Fruit fly (Drosophila melanogaster) whole organism, embryonic: Measurements from ENCODE around the gene CG32026.

ENCODE experiments used
- Asciz ChIP-seq: fragments of 200-800 bp; sonication (Bioruptor generic); optimal IDR thresholded peaks from 2 replicates; lab custom pipeline; 2017; ENCODE audit warnings: missing biosample characterization, mild to moderate bottlenecking, missing genetic modification characterization, missing genetic modification reagents
- Atf-2 ChIP-seq: fragments of 200-800 bp; sonication (Bioruptor generic); optimal IDR thresholded peaks from 2 replicates; lab custom pipeline; 2016; ENCODE audit warnings: missing biosample characterization, missing genetic modification characterization
- CG10431 ChIP-seq: fragments of 200-800 bp; sonication (Bioruptor generic); optimal IDR thresholded peaks from 3 replicates; lab custom pipeline; 2018; ENCODE audit warnings: missing biosample characterization, mild to moderate bottlenecking, missing genetic modification characterization
- CG10543 ChIP-seq: fragments of 200-800 bp; sonication (Bioruptor generic); optimal IDR thresholded peaks from 3 replicates; lab custom pipeline; 2017; ENCODE audit warnings: missing biosample characterization, mild to moderate bottlenecking, missing genetic modification characterization, moderate library complexity
- CG12744 ChIP-seq: fragments of 200-800 bp; sonication (Bioruptor generic); optimal IDR thresholded peaks from 2 replicates; lab custom pipeline; 2016; ENCODE audit warnings: missing biosample characterization, missing genetic modification characterization
- CG13296 ChIP-seq: fragments of 200-800 bp; sonication (Bioruptor generic); optimal IDR thresholded peaks from 3 replicates; lab custom pipeline; 2018; ENCODE audit warnings: missing biosample characterization, mild to moderate bottlenecking, missing genetic modification characterization
- CG17568 ChIP-seq: fragments of 200-800 bp; sonication (Bioruptor generic); optimal IDR thresholded peaks from 2 replicates; lab custom pipeline; 2018; ENCODE audit warnings: missing biosample characterization, mild to moderate bottlenecking, missing genetic modification characterization, moderate library complexity
- CG17612 ChIP-seq: fragments of 200-800 bp; sonication (Bioruptor generic); IDR thresholded peaks from 2 replicates; pipeline ENCODE4 v1.3.6; 2022; ENCODE audit warnings: missing biosample characterization, missing genetic modification characterization
- CG2120 ChIP-seq: fragments of 200-800 bp; sonication (Bioruptor generic); optimal IDR thresholded peaks from 3 replicates; lab custom pipeline; 2016; ENCODE audit warnings: missing biosample characterization, missing genetic modification characterization
- CG2202 ChIP-seq: fragments of 200-800 bp; sonication (Bioruptor generic); optimal IDR thresholded peaks from 2 replicates; lab custom pipeline; 2018; ENCODE audit warnings: missing biosample characterization, mild to moderate bottlenecking, missing genetic modification characterization
- CG3065 ChIP-seq: fragments of 200-800 bp; sonication (Bioruptor generic); optimal IDR thresholded peaks from 2 replicates; lab custom pipeline; 2016; ENCODE audit warnings: missing biosample characterization, missing genetic modification characterization
- CG33557 ChIP-seq: fragments of 200-800 bp; sonication (Bioruptor generic); optimal IDR thresholded peaks from 2 replicates; lab custom pipeline; 2019; ENCODE audit warnings: missing biosample characterization, mild to moderate bottlenecking, missing genetic modification characterization, moderate library complexity
- CG34376 ChIP-seq: fragments of 200-800 bp; sonication (Bioruptor generic); optimal IDR thresholded peaks from 2 replicates; lab custom pipeline; 2018; ENCODE audit warnings: missing biosample characterization, mild to moderate bottlenecking, missing genetic modification characterization
- CG4424 ChIP-seq: fragments of 200-800 bp; sonication (Bioruptor generic); optimal IDR thresholded peaks from 3 replicates; lab custom pipeline; 2016; ENCODE audit warnings: missing biosample characterization, missing genetic modification characterization
- CG6654 ChIP-seq: fragments of 200-800 bp; sonication (Bioruptor generic); optimal IDR thresholded peaks from 2 replicates; lab custom pipeline; 2017; ENCODE audit warnings: missing biosample characterization, mild to moderate bottlenecking, missing genetic modification characterization
- CG6683 ChIP-seq: fragments of 200-800 bp; sonication (Bioruptor generic); optimal IDR thresholded peaks from 2 replicates; lab custom pipeline; 2017; ENCODE audit warnings: missing biosample characterization, mild to moderate bottlenecking, missing genetic modification characterization, missing genetic modification reagents
- CG6854 ChIP-seq: fragments of 200-800 bp; sonication (Bioruptor generic); optimal IDR thresholded peaks from 3 replicates; lab custom pipeline; 2017; ENCODE audit warnings: missing biosample characterization, mild to moderate bottlenecking, missing genetic modification characterization
- CG7271 ChIP-seq: fragments of 200-800 bp; sonication (Bioruptor generic); optimal IDR thresholded peaks from 2 replicates; lab custom pipeline; 2018; ENCODE audit warnings: missing biosample characterization, mild to moderate bottlenecking, missing genetic modification characterization, moderate library complexity
- CG7556 ChIP-seq: fragments of 200-800 bp; sonication (Bioruptor generic); optimal IDR thresholded peaks from 2 replicates; lab custom pipeline; 2017; ENCODE audit warnings: missing biosample characterization, mild to moderate bottlenecking, missing genetic modification characterization
- CG9609 ChIP-seq: fragments of 200-800 bp; sonication (Bioruptor generic); optimal IDR thresholded peaks from 3 replicates; lab custom pipeline; 2016; ENCODE audit warnings: missing biosample characterization, missing genetic modification characterization
- CG9727 ChIP-seq: fragments of 200-800 bp; sonication (Bioruptor generic); optimal IDR thresholded peaks from 3 replicates; lab custom pipeline; 2017; ENCODE audit warnings: missing biosample characterization, mild to moderate bottlenecking, missing genetic modification characterization
- D ChIP-seq, 2 experiments: fragments of 200-800 bp in 1 of 2; fragments of >200 bp in 1 of 2; sonication (Bioruptor generic) in 1 of 2; optimal IDR thresholded peaks; 2 replicates in 1 of 2; 3 replicates in 1 of 2; lab custom pipeline; 2017; ENCODE audit warnings: mild to moderate bottlenecking in 1 of 2, missing biosample characterization in 1 of 2, missing genetic modification characterization in 1 of 2, missing genetic modification reagents in 1 of 2
- Dp ChIP-seq: fragments of 200-800 bp; sonication (Bioruptor generic); optimal IDR thresholded peaks from 2 replicates; lab custom pipeline; 2018; ENCODE audit warnings: missing biosample characterization, mild to moderate bottlenecking, missing genetic modification characterization, moderate library complexity
- HLH54F ChIP-seq: fragments of 200-800 bp; sonication (Bioruptor generic); optimal IDR thresholded peaks from 3 replicates; lab custom pipeline; 2016; ENCODE audit warnings: missing biosample characterization, missing genetic modification characterization
- Hmr ChIP-seq: fragments of 200-800 bp; sonication (Bioruptor generic); optimal IDR thresholded peaks from 3 replicates; lab custom pipeline; 2017; ENCODE audit warnings: mild to moderate bottlenecking, missing biosample characterization, missing genetic modification reagents, missing genetic modification characterization
- Mad ChIP-seq: fragments of 200-800 bp; sonication (Bioruptor generic); optimal IDR thresholded peaks from 2 replicates; lab custom pipeline; 2016; ENCODE audit warnings: missing biosample characterization, missing genetic modification characterization
- Max ChIP-seq: fragments of 200-800 bp; sonication (Bioruptor generic); optimal IDR thresholded peaks from 2 replicates; lab custom pipeline; 2016; ENCODE audit warnings: missing biosample characterization, mild to moderate bottlenecking, missing genetic modification characterization
- Nf-YA ChIP-seq: fragments of 200-800 bp; sonication (Bioruptor generic); IDR thresholded peaks from 2 replicates; pipeline ENCODE4 v1.3.6; 2022; ENCODE audit warnings: missing biosample characterization, missing genetic modification characterization
- Rfx ChIP-seq: fragments of 200-800 bp; sonication (Bioruptor generic); IDR thresholded peaks from 2 replicates; pipeline ENCODE4 v1.3.6; 2022; ENCODE audit warnings: missing biosample characterization, missing genetic modification characterization
- Spps ChIP-seq: fragments of 200-800 bp; sonication (Bioruptor generic); optimal IDR thresholded peaks from 2 replicates; lab custom pipeline; 2018; ENCODE audit warnings: missing biosample characterization, mild to moderate bottlenecking, missing genetic modification characterization
- cato ChIP-seq: fragments of 200-800 bp; sonication (Bioruptor generic); optimal IDR thresholded peaks from 2 replicates; lab custom pipeline; 2016; ENCODE audit warnings: missing biosample characterization, missing genetic modification characterization, borderline replicate concordance
- dan ChIP-seq: fragments of 200-800 bp; sonication (Bioruptor generic); IDR thresholded peaks from 2 replicates; pipeline ENCODE4 v1.3.6; 2022; ENCODE audit warnings: missing biosample characterization, missing genetic modification characterization
- ewg ChIP-seq: fragments of 200-800 bp; sonication (Bioruptor generic); optimal IDR thresholded peaks from 3 replicates; lab custom pipeline; 2017; ENCODE audit warnings: mild to moderate bottlenecking, missing biosample characterization, missing genetic modification reagents, missing genetic modification characterization
- fd96Cb ChIP-seq: fragments of 200-800 bp; sonication (Bioruptor generic); optimal IDR thresholded peaks from 2 replicates; lab custom pipeline; 2018; ENCODE audit warnings: missing biosample characterization, mild to moderate bottlenecking, missing genetic modification characterization, moderate library complexity
- gcm2 ChIP-seq: fragments of 200-800 bp; sonication (Bioruptor generic); optimal IDR thresholded peaks from 2 replicates; lab custom pipeline; 2016; ENCODE audit warnings: missing biosample characterization, missing genetic modification characterization
- gem ChIP-seq: fragments of 200-800 bp; sonication (Bioruptor generic); optimal IDR thresholded peaks from 2 replicates; lab custom pipeline; 2019; ENCODE audit warnings: missing biosample characterization, mild to moderate bottlenecking, missing genetic modification characterization, moderate library complexity
- gfzf ChIP-seq: fragments of 200-800 bp; sonication (Bioruptor generic); optimal IDR thresholded peaks from 2 replicates; lab custom pipeline; 2016; ENCODE audit warnings: missing biosample characterization, mild to moderate bottlenecking, missing genetic modification characterization, moderate library complexity
- grn ChIP-seq: fragments of 200-800 bp; sonication (Bioruptor generic); optimal IDR thresholded peaks from 3 replicates; lab custom pipeline; 2017; ENCODE audit warnings: missing biosample characterization, missing genetic modification characterization
- gsb-n ChIP-seq: fragments of 200-800 bp; sonication (Bioruptor generic); optimal IDR thresholded peaks from 3 replicates; lab custom pipeline; 2018; ENCODE audit warnings: missing biosample characterization, mild to moderate bottlenecking, missing genetic modification characterization
- insv ChIP-seq, 2 experiments: fragments of 200-800 bp; sonication (Bioruptor generic); optimal IDR thresholded peaks; 3 replicates each; lab custom pipeline; 2016 to 2018; ENCODE audit warnings: missing biosample characterization in 2 of 2, missing genetic modification characterization in 2 of 2
- lilli ChIP-seq: fragments of 200-800 bp; sonication (Bioruptor generic); optimal IDR thresholded peaks from 3 replicates; lab custom pipeline; 2016; ENCODE audit warnings: missing biosample characterization, missing genetic modification characterization
- lmd ChIP-seq: fragments of 200-800 bp; sonication (Bioruptor generic); IDR thresholded peaks from 2 replicates; pipeline ENCODE4 v1.3.6; 2022; ENCODE audit warnings: missing biosample characterization, missing genetic modification characterization
- repo ChIP-seq: fragments of 200-800 bp; sonication (Bioruptor generic); optimal IDR thresholded peaks from 2 replicates; lab custom pipeline; 2016; ENCODE audit warnings: missing biosample characterization, missing genetic modification characterization
- scrt ChIP-seq: fragments of 200-800 bp; sonication (Bioruptor generic); optimal IDR thresholded peaks from 2 replicates; lab custom pipeline; 2018; ENCODE audit warnings: missing biosample characterization, mild to moderate bottlenecking, missing genetic modification characterization, moderate library complexity
- tin ChIP-seq: fragments of 200-800 bp; sonication (Bioruptor generic); optimal IDR thresholded peaks from 3 replicates; lab custom pipeline; 2016; ENCODE audit warnings: missing biosample characterization, missing genetic modification characterization
- twi ChIP-seq: fragments of 200-800 bp; optimal IDR thresholded peaks from 2 replicates; lab custom pipeline; 2019; ENCODE audit warnings: missing biosample characterization, mild to moderate bottlenecking, missing genetic modification characterization, moderate library complexity
- tx ChIP-seq: fragments of 200-800 bp; sonication (Bioruptor generic); optimal IDR thresholded peaks from 2 replicates; lab custom pipeline; 2016; ENCODE audit warnings: missing biosample characterization, missing genetic modification characterization
- vvl ChIP-seq: fragments of 200-800 bp; sonication (Bioruptor generic); IDR thresholded peaks from 2 replicates; pipeline ENCODE4 v1.3.6; 2022; ENCODE audit warnings: missing biosample characterization, missing genetic modification characterization
- wdn ChIP-seq: fragments of 200-800 bp; sonication (Bioruptor generic); IDR thresholded peaks from 2 replicates; pipeline ENCODE4 v1.3.6; 2022; ENCODE audit warnings: missing biosample characterization, missing genetic modification characterization

Gene CG32026

DNA sequence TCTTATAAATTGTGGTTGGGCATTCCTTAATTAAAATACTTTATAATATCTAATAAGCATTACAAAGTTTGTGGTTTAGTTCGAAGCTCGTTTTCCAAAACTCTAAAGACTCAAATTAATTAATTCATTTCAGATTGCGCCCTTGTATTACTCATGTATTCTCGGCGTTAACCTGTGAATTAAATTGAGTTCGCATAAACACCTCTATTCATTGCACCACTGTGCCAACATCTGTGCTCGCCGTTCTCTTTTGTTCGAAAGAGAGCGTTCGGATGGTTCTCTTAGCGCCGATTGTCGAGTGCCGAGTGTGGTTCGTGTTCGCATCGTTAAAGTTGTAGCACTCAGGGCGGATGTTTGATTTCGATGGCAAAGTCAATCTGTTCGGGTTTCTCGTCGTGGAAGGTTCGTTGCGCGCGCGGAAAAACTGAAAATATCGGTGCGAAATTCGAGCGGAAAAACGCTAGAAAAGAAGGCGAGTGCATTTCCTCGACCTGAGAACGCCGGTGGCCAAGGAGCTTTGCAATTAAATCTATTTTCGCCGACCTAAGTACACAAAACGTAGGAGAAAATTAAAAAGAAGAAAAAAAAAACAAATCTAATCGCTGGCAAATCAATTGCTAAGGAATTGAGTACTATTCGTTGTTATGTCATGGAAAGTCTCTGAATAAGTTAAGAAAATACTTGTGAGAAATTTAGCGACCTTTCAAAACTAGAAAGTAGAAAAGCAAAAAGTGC is 9.0 kb upstream of the CG32026 start, which contains the start of gene dally (continued):
- TF ChIP-seq CG2120 (GFP tag; lab: Kevin White, UChicago) (peak; percentile 14), Mad (GFP tag; lab: Kevin White, UChicago) (no peak), CG7271 (no peak), CG17612 (GFP tag; lab: Robert Waterston, UW) (no peak), dan (no peak), Dp (no peak), CG6854 (GFP tag; lab: Kevin White, UChicago) (no peak), CG10431 (GFP tag; lab: Kevin White, UChicago) (no peak), gem (tag; lab: Kevin White, UChicago) (no peak), lilli (GFP tag; lab: Kevin White, UChicago) (peak; percentile 15), CG33557 (GFP tag; lab: Kevin White, UChicago) (no peak), D (optimal IDR thresholded peaks at IDR 0.05; lab: Kevin White, UChicago) (no peak), D (GFP tag; optimal IDR thresholded peaks at IDR 0.05; lab: Kevin White, UChicago) (no peak), fd96Cb (tag; lab: Kevin White, UChicago) (no peak), Nf-YA (GFP tag; lab: Robert Waterston, UW) (0 out of 2 replicates have a peak, but pooled peaks have one; percentile 32), CG2202 (tag; lab: Kevin White, UChicago) (peak; percentile 2), gcm2 (no peak), Asciz (no peak), CG6654 (GFP tag; lab: Kevin White, UChicago) (no peak), CG3065 (GFP tag; lab: Kevin White, UChicago) (no peak), lmd (GFP tag; lab: Robert Waterston, UW) (no peak), Hmr (GFP tag; lab: Kevin White, UChicago) (peak; percentile 50), twi (tag; lab: Kevin White, UChicago) (no peak), CG6683 (no peak), CG9609 (GFP tag; lab: Kevin White, UChicago) (no peak), CG17568 (GFP tag; lab: Kevin White, UChicago) (no peak), cato (no peak), CG12744 (GFP tag; lab: Kevin White, UChicago) (peak; percentile 36), gsb-n (peak; percentile 3), Spps (no peak), CG10543 (GFP tag; lab: Kevin White, UChicago) (peak; percentile 73), CG34376 (GFP tag; lab: Kevin White, UChicago) (peak; percentile 28), gfzf (GFP tag; lab: Kevin White, UChicago) (no peak), repo (GFP tag; lab: Kevin White, UChicago) (peak; percentile 37), Atf-2 (no peak), tin (GFP tag; lab: Kevin White, UChicago) (peak; percentile 13), wdn (GFP tag; lab: Robert Waterston, UW) (0 out of 2 replicates have a peak, but pooled peaks have one; percentile 22), grn (peak; percentile 62), CG7556 (GFP tag; lab: Kevin White, UChicago) (no peak), CG13296 (GFP tag; lab: Kevin White, UChicago) (peak; percentile 31), scrt (GFP tag; lab: Kevin White, UChicago) (peak; percentile 37), tx (GFP tag; lab: Kevin White, UChicago) (no peak), Max (no peak), HLH54F (GFP tag; lab: Kevin White, UChicago) (no peak), CG4424 (GFP tag; lab: Kevin White, UChicago) (no peak), insv (GFP tag; optimal IDR thresholded peaks at IDR 0.05; lab: Kevin White, UChicago) (no peak), vvl (GFP tag; lab: Robert Waterston, UW) (peak; percentile 64), ewg (GFP tag; lab: Kevin White, UChicago) (no peak), CG9727 (GFP tag; lab: Kevin White, UChicago) (no peak), Rfx (GFP tag; lab: Robert Waterston, UW) (peak; percentile 55)
